Worm (Caenorhabditis elegans): ENCODE measurements around the gene Y97E10AR.4.

The Y97E10AR.4 gene

DNA sequence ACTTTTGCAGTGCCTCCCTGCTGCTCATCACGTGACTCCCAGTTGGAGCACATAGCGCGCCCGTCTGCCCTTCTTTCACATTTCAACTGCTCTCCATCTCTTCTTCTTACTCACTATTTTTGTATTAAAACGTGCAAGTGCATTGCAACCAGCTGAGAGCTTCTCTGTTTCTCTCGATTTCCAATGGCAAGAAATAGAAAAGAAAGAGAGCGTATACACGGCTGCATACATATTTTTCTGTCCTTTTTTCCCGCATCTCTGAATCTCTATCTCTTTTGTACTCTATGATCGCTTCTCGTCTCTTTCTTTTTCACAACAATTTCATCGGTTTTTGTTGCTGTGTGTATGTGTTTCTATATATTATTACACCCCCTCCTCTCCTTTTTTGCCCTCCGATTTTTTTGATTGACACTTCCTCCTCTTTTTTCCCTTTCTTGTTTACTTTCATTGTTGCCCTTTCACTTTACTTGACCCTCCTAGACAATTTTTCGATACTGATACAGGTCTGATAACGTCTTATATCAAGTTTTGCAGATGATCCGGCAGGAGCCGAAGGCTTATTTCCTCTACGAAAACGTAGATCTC lies 9.0 kb downstream of the Y97E10AR.4 start, which contains the start of gene Y97E10AR.1 (continued):
- TF ChIP-seq aptf-2 (GFP tag; conservative IDR thresholded peaks at IDR 0.05) (no peak), egrh-3 (GFP tag; IDR thresholded peaks at IDR 0.05) (peak; percentile 8; the same call in 1 of the 2 replicates), nhr-80 (tag; optimal IDR thresholded peaks at IDR 0.05) (peak; percentile 98), madf-6 (GFP tag; IDR thresholded peaks at IDR 0.05) (no peak), K11D2.4 (GFP tag; IDR thresholded peaks at IDR 0.05) (no peak), cebp-1 (GFP tag; IDR thresholded peaks at IDR 0.05) (no peak), cebp-1 (tag; optimal IDR thresholded peaks at IDR 0.05) (peak; percentile 88), rcor-1 (GFP tag; IDR thresholded peaks at IDR 0.05) (0 out of 2 replicates have a peak, but pooled peaks have one; percentile 21), K12H6.12 (tag; optimal IDR thresholded peaks at IDR 0.05) (peak; percentile 81), madf-10 (tag; optimal IDR thresholded peaks at IDR 0.05) (peak; percentile 29), ets-4 (GFP tag; optimal IDR thresholded peaks at IDR 0.05) (peak; percentile 52), pha-4 (tag; optimal IDR thresholded peaks at IDR 0.05) (peak; percentile 58), madf-3 (GFP tag; IDR thresholded peaks at IDR 0.05) (0 out of 2 replicates have a peak, but pooled peaks have one; percentile 30), ztf-22 (GFP tag; optimal IDR thresholded peaks at IDR 0.05) (peak; percentile 75), ztf-18 (tag; optimal IDR thresholded peaks at IDR 0.05) (peak; percentile 49), attf-6 (GFP tag; IDR thresholded peaks at IDR 0.05) (no peak), nfyb-1 (GFP tag; IDR thresholded peaks at IDR 0.05) (peak; percentile 49; the same call in 1 of the 2 replicates), atf-7 (tag; optimal IDR thresholded peaks at IDR 0.05) (peak; percentile 85)

DNA sequence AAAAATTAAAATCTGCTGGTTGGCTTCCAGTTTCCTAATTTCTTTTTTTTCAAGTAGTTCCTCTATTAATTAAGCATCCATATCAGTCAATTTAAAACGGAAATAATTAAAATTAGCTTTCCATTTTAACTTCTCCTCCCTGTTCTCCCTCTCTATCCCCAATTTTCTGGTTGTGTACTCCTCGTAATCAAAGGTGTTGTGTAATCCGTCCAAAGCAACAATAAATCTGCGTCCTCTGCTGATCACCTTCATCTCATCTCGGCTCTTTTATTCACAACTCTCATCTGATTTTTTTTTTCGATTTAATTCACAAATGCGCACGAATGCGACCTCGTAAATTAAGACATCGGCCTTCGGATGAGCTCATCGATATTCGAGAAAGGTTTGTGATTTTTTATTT lies 14.2 kb downstream of the Y97E10AR.4 start, which contains the start of gene Y97E10AR.2:
Gene Y97E10AR.2, plus strand, starts transcription at position 301 of the 400 bp plus-strand sequence.
- TF ChIP-seq K11D2.4 (GFP tag; IDR thresholded peaks at IDR 0.05) = no peak
- no peak for TF ChIP-seq C06A6.2 (GFP tag; conservative IDR thresholded peaks at IDR 0.05)
- TF ChIP-seq pbrm-1 (GFP tag; IDR thresholded peaks at IDR 0.05) = no peak
- no peak for TF ChIP-seq nfyb-1 (GFP tag; IDR thresholded peaks at IDR 0.05)

DNA sequence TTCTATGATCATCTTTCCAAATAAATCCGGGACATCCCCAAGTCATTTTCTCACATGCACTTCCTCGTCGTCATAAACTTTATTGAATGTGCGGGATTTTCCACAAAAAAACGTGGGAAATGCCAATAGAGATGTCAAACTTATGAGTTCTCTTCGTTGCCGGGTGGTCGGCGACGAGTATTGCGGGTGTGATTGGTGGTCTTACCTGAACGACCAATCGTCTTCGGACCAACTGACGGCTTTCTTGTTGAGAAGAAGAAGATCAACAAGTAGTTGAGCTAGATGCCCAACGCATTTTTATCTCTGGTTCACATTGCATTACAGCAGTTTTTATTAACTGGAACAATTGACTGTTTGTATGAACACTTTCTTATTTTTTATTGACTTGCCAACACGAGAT lies 14.9 kb downstream of the Y97E10AR.4 start:
- TF ChIP-seq mel-28 (tag; optimal IDR thresholded peaks at IDR 0.05; ENCODE audit: borderline replicate concordance) (no peak), mes-4 (tag; optimal IDR thresholded peaks at IDR 0.05) (no peak), C17E4.6 (GFP tag; IDR thresholded peaks at IDR 0.05) (no peak), Y67H2A.10 (GFP tag; conservative IDR thresholded peaks at IDR 0.05) (no peak), Y53G8AR.9 (GFP tag; conservative IDR thresholded peaks at IDR 0.05) (no peak), rcor-1 (GFP tag; IDR thresholded peaks at IDR 0.05) (no peak), F10E7.11 (tag; optimal IDR thresholded peaks at IDR 0.05) (no peak), bed-2 (GFP tag; IDR thresholded peaks at IDR 0.05) (no peak), sptf-2 (GFP tag; optimal IDR thresholded peaks at IDR 0.05) (no peak), ama-1 (optimal IDR thresholded peaks at IDR 0.05) (no peak), ama-1 (GFP tag; optimal IDR thresholded peaks at IDR 0.05) (no peak), F57A8.1 (GFP tag; optimal IDR thresholded peaks at IDR 0.05) (no peak)

DNA sequence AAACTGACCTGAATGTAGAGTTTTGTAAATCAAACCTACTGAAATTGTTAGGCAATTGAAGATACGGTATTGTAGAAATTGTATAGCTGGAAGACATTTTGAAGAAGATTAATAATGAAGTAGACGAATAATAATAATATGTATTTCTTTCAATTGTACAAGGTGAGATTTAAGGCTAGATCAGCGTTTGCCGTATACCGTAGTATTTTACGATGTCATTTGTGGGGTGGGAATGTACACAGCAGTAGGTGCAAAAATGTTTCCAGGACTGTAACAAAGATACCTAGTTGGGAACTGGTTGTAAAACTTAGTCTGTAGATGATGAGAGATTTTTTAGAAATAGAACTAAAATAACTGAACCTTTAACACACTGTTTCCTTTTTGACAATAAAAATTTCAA lies 15.5 kb downstream of the Y97E10AR.4 start, which contains the start of gene ceh-76:
Gene ceh-76, minus strand, starts transcription at position 101 of the 400 bp plus-strand sequence.
- no peak for TF ChIP-seq somi-1 (GFP tag; optimal IDR thresholded peaks at IDR 0.05)
- TF ChIP-seq madf-10 (tag; optimal IDR thresholded peaks at IDR 0.05) = no peak
- TF ChIP-seq bed-1 (GFP tag; IDR thresholded peaks at IDR 0.05) = no peak
- TF ChIP-seq madf-3 (GFP tag; IDR thresholded peaks at IDR 0.05) = no peak
- no peak for TF ChIP-seq him-1 (tag; optimal IDR thresholded peaks at IDR 0.05)
- TF ChIP-seq lir-1 (GFP tag; conservative IDR thresholded peaks at IDR 0.05) = no peak
- no peak for TF ChIP-seq nfya-1 (tag; optimal IDR thresholded peaks at IDR 0.05; ENCODE audit: borderline replicate concordance, insufficient read depth)
- TF ChIP-seq nfyb-1 (GFP tag; IDR thresholded peaks at IDR 0.05) = no peak
- no peak for TF ChIP-seq hmg-20 (GFP tag; IDR thresholded peaks at IDR 0.05)
- no peak for TF ChIP-seq lin-35 (GFP tag; optimal IDR thresholded peaks at IDR 0.05)
